Worm (Caenorhabditis elegans) whole organism, young adult: ENCODE measurements around the gene chl-1.

Experiments used
- T26A5.8 ChIP-seq: sonication (generic microtip); optimal IDR thresholded peaks from 2 replicates; lab custom pipeline; 2016; ENCODE audit warnings: missing genetic modification characterization, missing compliant biosample characterization
- efl-1 ChIP-seq: fragments of 150-350 bp; optimal IDR thresholded peaks from 2 replicates; lab custom pipeline; 2014; ENCODE audit warnings: missing biosample characterization, missing genetic modification reagents, missing genetic modification characterization
- egl-18 ChIP-seq: fragments of 200-800 bp; sonication (Bioruptor generic); IDR thresholded peaks from 2 replicates; pipeline ENCODE4 v1.3.6; 2022; ENCODE audit warnings: missing genetic modification reagents, missing genetic modification characterization, missing compliant biosample characterization
- lag-1 ChIP-seq: fragments of 200-800 bp; sonication (Bioruptor generic); IDR thresholded peaks from 2 replicates; pipeline ENCODE4 v1.3.6; 2022; ENCODE audit warnings: missing genetic modification reagents, missing genetic modification characterization, missing compliant biosample characterization
- nhr-90 ChIP-seq: sonication (generic microtip); optimal IDR thresholded peaks from 2 replicates; lab custom pipeline; 2016; ENCODE audit warnings: missing genotype, mild to moderate bottlenecking, missing genetic modification characterization, missing compliant biosample characterization
- sea-2 ChIP-seq: fragments of 200-800 bp; sonication (Bioruptor generic); IDR thresholded peaks from 2 replicates; pipeline ENCODE4 v1.3.6; 2022; ENCODE audit warnings: missing genetic modification characterization, missing compliant biosample characterization
- unc-62 ChIP-seq: fragments of 150-350 bp; optimal IDR thresholded peaks from 2 replicates; lab custom pipeline; 2014; ENCODE audit warnings: missing biosample characterization, missing genetic modification reagents, missing genetic modification characterization

DNA sequence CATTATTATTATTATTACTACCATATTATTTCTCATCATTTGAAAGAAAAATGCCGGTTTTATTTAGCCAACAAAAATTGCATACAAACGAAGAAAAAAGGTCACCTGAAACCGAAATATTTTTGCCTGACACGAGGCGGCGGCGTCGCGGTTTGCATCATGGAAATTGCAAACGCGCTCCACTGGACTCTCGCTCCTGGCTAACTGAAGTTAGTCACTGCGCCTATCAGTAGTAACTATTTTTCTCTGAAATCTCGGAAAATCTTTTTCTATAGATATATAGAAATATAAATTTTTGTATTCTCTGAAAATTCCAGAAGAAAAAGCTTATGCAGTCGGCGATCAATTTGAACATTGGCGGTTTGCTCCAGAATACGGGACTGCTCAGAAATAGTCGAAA, 10.8 kb upstream of the chl-1 start, which contains the start of gene ymel-1:
- TF ChIP-seq egl-18 (GFP tag; lab: Robert Waterston, UW): no peak
- no peak for TF ChIP-seq sea-2
- no peak for TF ChIP-seq unc-62 (GFP tag; lab: Kevin White, UChicago)
- TF ChIP-seq lag-1 (GFP tag; lab: Robert Waterston, UW): no peak
- peak; percentile 19 for TF ChIP-seq nhr-90 (tag; lab: Kevin White, UChicago)
- no peak for TF ChIP-seq efl-1 (GFP tag; lab: Kevin White, UChicago)
- TF ChIP-seq T26A5.8 (tag; lab: Kevin White, UChicago): no peak
